Fruit fly (Drosophila melanogaster) whole organism, embryonic: ENCODE data around the gene Cyp6v1.

ENCODE experiments used
- Atf6 ChIP-seq: fragments of 200-800 bp; sonication (Bioruptor generic); IDR thresholded peaks from 2 replicates; pipeline ENCODE4 v1.3.6; 2022; ENCODE audit warnings: missing biosample characterization, missing genetic modification characterization
- Bdp1 ChIP-seq: fragments of 200-800 bp; sonication (Bioruptor generic); optimal IDR thresholded peaks from 3 replicates; lab custom pipeline; 2016; ENCODE audit warnings: missing biosample characterization, missing genetic modification characterization
- CG1024 ChIP-seq: fragments of 200-800 bp; sonication (Bioruptor generic); IDR thresholded peaks from 2 replicates; pipeline ENCODE4 v1.3.6; 2022; ENCODE audit warnings: missing biosample characterization, missing genetic modification characterization
- CG10959 ChIP-seq: fragments of 200-800 bp; sonication (Bioruptor generic); IDR thresholded peaks from 2 replicates; pipeline ENCODE4 v1.3.6; 2022; ENCODE audit warnings: missing biosample characterization, missing genetic modification characterization
- CG11398 ChIP-seq: fragments of 200-800 bp; sonication (Bioruptor generic); optimal IDR thresholded peaks from 2 replicates; lab custom pipeline; 2016; ENCODE audit warnings: missing biosample characterization, missing genetic modification characterization
- CG11504 ChIP-seq: fragments of 200-800 bp; sonication (Bioruptor generic); optimal IDR thresholded peaks from 3 replicates; lab custom pipeline; 2019; ENCODE audit warnings: missing biosample characterization, mild to moderate bottlenecking, missing genetic modification characterization, moderate library complexity
- CG12769 ChIP-seq: fragments of 200-800 bp; sonication (Bioruptor generic); optimal IDR thresholded peaks from 2 replicates; lab custom pipeline; 2019; ENCODE audit warnings: missing biosample characterization, mild to moderate bottlenecking, missing genetic modification characterization, moderate library complexity
- CG13296 ChIP-seq: fragments of 200-800 bp; sonication (Bioruptor generic); optimal IDR thresholded peaks from 3 replicates; lab custom pipeline; 2018; ENCODE audit warnings: missing biosample characterization, mild to moderate bottlenecking, missing genetic modification characterization
- CG14014 ChIP-seq: fragments of 200-800 bp; sonication (Bioruptor generic); IDR thresholded peaks from 2 replicates; pipeline ENCODE4 v1.3.6; 2022; ENCODE audit warnings: missing biosample characterization, missing genetic modification characterization
- CG14441 ChIP-seq: fragments of 200-800 bp; sonication (Bioruptor generic); IDR thresholded peaks from 2 replicates; pipeline ENCODE4 v1.3.6; 2022; ENCODE audit warnings: missing biosample characterization, missing genetic modification characterization
- CG14710 ChIP-seq: fragments of 200-800 bp; sonication (Bioruptor generic); optimal IDR thresholded peaks from 3 replicates; lab custom pipeline; 2019; ENCODE audit warnings: missing biosample characterization, mild to moderate bottlenecking, missing genetic modification characterization, moderate library complexity
- CG16863 ChIP-seq: fragments of 200-800 bp; sonication (Bioruptor generic); optimal IDR thresholded peaks from 3 replicates; lab custom pipeline; 2016; ENCODE audit warnings: missing biosample characterization, missing genetic modification characterization
- CG18764 ChIP-seq: fragments of 200-800 bp; sonication (Bioruptor generic); optimal IDR thresholded peaks from 3 replicates; lab custom pipeline; 2016; ENCODE audit warnings: missing biosample characterization, missing genetic modification characterization
- CG2875 ChIP-seq: fragments of 200-800 bp; sonication (Bioruptor generic); optimal IDR thresholded peaks from 2 replicates; lab custom pipeline; 2017; ENCODE audit warnings: missing biosample characterization, mild to moderate bottlenecking, missing genetic modification characterization, missing genetic modification reagents
- CG30431 ChIP-seq: fragments of 200-800 bp; sonication (Bioruptor generic); optimal IDR thresholded peaks from 2 replicates; lab custom pipeline; 2017; ENCODE audit warnings: missing biosample characterization, missing genetic modification characterization
- CG31441 ChIP-seq: fragments of 200-800 bp; sonication (Bioruptor generic); IDR thresholded peaks from 2 replicates; pipeline ENCODE4 v1.3.6; 2022; ENCODE audit warnings: missing biosample characterization, missing genetic modification characterization
- CG3163 ChIP-seq: fragments of 200-800 bp; sonication (Bioruptor generic); optimal IDR thresholded peaks from 3 replicates; lab custom pipeline; 2016; ENCODE audit warnings: missing biosample characterization, missing genetic modification characterization
- CG4328 ChIP-seq: fragments of 200-800 bp; sonication (Bioruptor generic); optimal IDR thresholded peaks from 3 replicates; lab custom pipeline; 2017; ENCODE audit warnings: missing biosample characterization, missing genetic modification reagents, missing genetic modification characterization
- CG43689 ChIP-seq: fragments of 200-800 bp; sonication (Bioruptor generic); IDR thresholded peaks from 2 replicates; pipeline ENCODE4 v1.3.6; 2022; ENCODE audit warnings: missing biosample characterization, missing genetic modification characterization
- CG5180 ChIP-seq: fragments of 200-800 bp; sonication (Bioruptor generic); optimal IDR thresholded peaks from 3 replicates; lab custom pipeline; 2017; ENCODE audit warnings: missing biosample characterization, missing genetic modification characterization, mild to moderate bottlenecking, moderate library complexity, missing genetic modification reagents
- CG8359 ChIP-seq: fragments of 200-800 bp; sonication (Bioruptor generic); optimal IDR thresholded peaks from 2 replicates; lab custom pipeline; 2017; ENCODE audit warnings: missing biosample characterization, mild to moderate bottlenecking, missing genetic modification characterization, borderline replicate concordance
- CG9609 ChIP-seq: fragments of 200-800 bp; sonication (Bioruptor generic); optimal IDR thresholded peaks from 3 replicates; lab custom pipeline; 2016; ENCODE audit warnings: missing biosample characterization, missing genetic modification characterization
- Fer2 ChIP-seq: fragments of 200-800 bp; sonication (Bioruptor generic); optimal IDR thresholded peaks from 2 replicates; lab custom pipeline; 2018; ENCODE audit warnings: missing biosample characterization, mild to moderate bottlenecking, missing genetic modification characterization, moderate library complexity
- HLH3B ChIP-seq: fragments of 200-800 bp; sonication (Bioruptor generic); IDR thresholded peaks from 2 replicates; pipeline ENCODE4 v1.3.6; 2022; ENCODE audit warnings: missing biosample characterization, missing genetic modification characterization
- HmgD ChIP-seq: fragments of 200-800 bp; sonication (Bioruptor generic); optimal IDR thresholded peaks from 3 replicates; lab custom pipeline; 2016; ENCODE audit warnings: missing biosample characterization, missing genetic modification characterization
- Hr39 ChIP-seq: fragments of >200 bp; optimal IDR thresholded peaks from 2 replicates; lab custom pipeline; 2017
- Myb ChIP-seq: fragments of 200-800 bp; sonication (Bioruptor generic); optimal IDR thresholded peaks from 2 replicates; lab custom pipeline; 2016; ENCODE audit warnings: missing biosample characterization, missing genetic modification characterization
- NFAT ChIP-seq: fragments of 200-800 bp; sonication (Bioruptor generic); IDR thresholded peaks from 2 replicates; pipeline ENCODE4 v1.3.6; 2022; ENCODE audit warnings: missing biosample characterization, missing genetic modification characterization
- Nf-YB ChIP-seq: fragments of 200-800 bp; sonication (Bioruptor generic); optimal IDR thresholded peaks from 3 replicates; lab custom pipeline; 2019; ENCODE audit warnings: missing biosample characterization, mild to moderate bottlenecking, missing genetic modification characterization, moderate library complexity
- bigmax ChIP-seq: fragments of 200-800 bp; sonication (Bioruptor generic); optimal IDR thresholded peaks from 2 replicates; lab custom pipeline; 2018; ENCODE audit warnings: missing biosample characterization, mild to moderate bottlenecking, missing genetic modification characterization
- cas ChIP-seq: fragments of 200-800 bp; sonication (Bioruptor generic); IDR thresholded peaks from 2 replicates; pipeline ENCODE4 v1.3.6; 2022; ENCODE audit warnings: missing biosample characterization, missing genetic modification characterization
- cato ChIP-seq: fragments of 200-800 bp; sonication (Bioruptor generic); optimal IDR thresholded peaks from 2 replicates; lab custom pipeline; 2016; ENCODE audit warnings: missing biosample characterization, missing genetic modification characterization, borderline replicate concordance
- dan ChIP-seq: fragments of 200-800 bp; sonication (Bioruptor generic); IDR thresholded peaks from 2 replicates; pipeline ENCODE4 v1.3.6; 2022; ENCODE audit warnings: missing biosample characterization, missing genetic modification characterization
- disco-r ChIP-seq: fragments of 200-800 bp; sonication (Bioruptor generic); optimal IDR thresholded peaks from 2 replicates; lab custom pipeline; 2016; ENCODE audit warnings: missing biosample characterization, missing genetic modification characterization
- eve ChIP-seq, 2 experiments: fragments of >200 bp; optimal IDR thresholded peaks; 2 replicates each; lab custom pipeline; 2017; ENCODE audit warnings: missing biosample characterization in 2 of 2, missing genetic modification characterization in 2 of 2
- fd96Cb ChIP-seq: fragments of 200-800 bp; sonication (Bioruptor generic); optimal IDR thresholded peaks from 2 replicates; lab custom pipeline; 2018; ENCODE audit warnings: missing biosample characterization, mild to moderate bottlenecking, missing genetic modification characterization, moderate library complexity
- gcm2 ChIP-seq: fragments of 200-800 bp; sonication (Bioruptor generic); optimal IDR thresholded peaks from 2 replicates; lab custom pipeline; 2016; ENCODE audit warnings: missing biosample characterization, missing genetic modification characterization
- gsb ChIP-seq: fragments of 200-800 bp; sonication (Bioruptor generic); IDR thresholded peaks from 2 replicates; pipeline ENCODE4 v1.3.6; 2022; ENCODE audit warnings: missing biosample characterization, missing genetic modification characterization
- her ChIP-seq: fragments of 200-800 bp; sonication (Bioruptor generic); optimal IDR thresholded peaks from 2 replicates; lab custom pipeline; 2016; ENCODE audit warnings: missing biosample characterization, missing genetic modification characterization
- hkb ChIP-seq, 2 experiments: fragments of 200-800 bp in 1 of 2; fragments of >200 bp in 1 of 2; sonication (Bioruptor generic) in 1 of 2; IDR thresholded peaks in 1 of 2; optimal IDR thresholded peaks in 1 of 2; 2 replicates each; pipeline versions ENCODE4 v1.3.6 to Lab custom; 2017 to 2022; ENCODE audit warnings: missing biosample characterization in 1 of 2, missing genetic modification characterization in 1 of 2
- hth ChIP-seq: fragments of >200 bp; optimal IDR thresholded peaks from 2 replicates; lab custom pipeline; 2017; ENCODE audit warnings: inconsistent platforms
- jumu ChIP-seq: fragments of 200-800 bp; sonication (Bioruptor generic); optimal IDR thresholded peaks from 3 replicates; lab custom pipeline; 2016; ENCODE audit warnings: missing biosample characterization, missing genetic modification characterization
- ken ChIP-seq: fragments of 200-800 bp; sonication (Bioruptor generic); IDR thresholded peaks from 3 replicates; pipeline ENCODE4 v1.3.6; 2022; ENCODE audit warnings: missing biosample characterization, missing genetic modification characterization
- lov ChIP-seq, 2 experiments: fragments of 200-800 bp in 1 of 2; fragments of >200 bp in 1 of 2; sonication (Bioruptor generic) in 1 of 2; IDR thresholded peaks in 1 of 2; optimal IDR thresholded peaks in 1 of 2; 2 replicates in 1 of 2; 3 replicates in 1 of 2; pipeline versions ENCODE4 v1.3.6 to Lab custom; 2017 to 2022; ENCODE audit warnings: missing biosample characterization in 1 of 2, missing genetic modification characterization in 1 of 2
- nerfin-1 ChIP-seq: fragments of 200-800 bp; sonication (Bioruptor generic); optimal IDR thresholded peaks from 3 replicates; lab custom pipeline; 2019; ENCODE audit warnings: missing biosample characterization, mild to moderate bottlenecking, missing genetic modification characterization, moderate library complexity
- pan ChIP-seq, 4 experiments: fragments of >200 bp in 3 of 4; fragments of 200-800 bp in 1 of 4; sonication (Bioruptor generic) in 1 of 4; optimal IDR thresholded peaks in 3 of 4; IDR thresholded peaks in 1 of 4; 2 replicates each; pipeline versions ENCODE4 v1.3.6 to Lab custom; 2017 to 2022; ENCODE audit warnings: missing biosample characterization in 2 of 4, missing genetic modification characterization in 2 of 4, mixed read lengths in 1 of 4
- peb ChIP-seq: fragments of 200-800 bp; sonication (Bioruptor generic); IDR thresholded peaks from 2 replicates; pipeline ENCODE4 v1.3.6; 2022; ENCODE audit warnings: missing biosample characterization, missing genetic modification characterization
- sc ChIP-seq, 3 experiments: fragments of >200 bp in 2 of 3; fragments of 200-800 bp in 1 of 3; sonication (Bioruptor generic) in 1 of 3; optimal IDR thresholded peaks; 2 replicates in 2 of 3; 3 replicates in 1 of 3; lab custom pipeline; 2017; ENCODE audit warnings: mild to moderate bottlenecking in 1 of 3, missing biosample characterization in 1 of 3, missing genetic modification characterization in 1 of 3, missing genetic modification reagents in 1 of 3
- sqz ChIP-seq: fragments of 200-800 bp; sonication (Bioruptor generic); optimal IDR thresholded peaks from 3 replicates; lab custom pipeline; 2018; ENCODE audit warnings: missing biosample characterization, mild to moderate bottlenecking, missing genetic modification characterization

Gene Cyp6v1

DNA sequence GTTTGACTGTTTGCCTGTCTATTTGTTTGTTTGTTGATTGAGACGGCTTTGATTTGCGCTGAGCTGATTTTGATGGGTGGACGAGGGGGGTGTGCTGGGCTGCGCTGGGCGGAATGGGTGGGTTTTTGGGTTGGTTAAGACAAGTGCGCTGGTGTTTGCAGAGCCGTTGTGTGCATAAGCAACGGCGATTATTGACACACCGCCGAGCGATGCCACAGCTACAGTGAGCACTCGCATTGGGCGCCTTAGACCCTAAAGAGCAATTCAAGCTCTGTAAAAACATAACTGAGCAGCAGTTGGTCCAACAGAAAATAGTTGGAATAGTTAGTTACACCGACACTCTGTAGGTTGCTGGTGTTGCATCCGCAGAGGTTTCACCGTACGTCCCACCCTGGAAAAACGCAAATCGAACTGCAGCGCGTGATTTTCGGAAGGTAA is 1.9 kb upstream of the Cyp6v1 start (continued):
- TF ChIP-seq CG14014 (peak; percentile 64; the same call in 1 of the 2 replicates), CG31441 (GFP tag; lab: Robert Waterston, UW) (peak; percentile 79), ken (peak; percentile 83), her (GFP tag; lab: Kevin White, UChicago) (peak; percentile 44), Atf6 (GFP tag; lab: Robert Waterston, UW) (peak; percentile 57; the same call in 1 of the 2 replicates), CG11504 (peak; percentile 79), Nf-YB (GFP tag; lab: Kevin White, UChicago) (peak; percentile 47), eve (GFP tag; optimal IDR thresholded peaks at IDR 0.05; lab: Kevin White, UChicago) (peak; percentile 23 to 46), hkb (optimal IDR thresholded peaks at IDR 0.05; lab: Kevin White, UChicago) (no peak), hkb (GFP tag; IDR thresholded peaks at IDR 0.05; lab: Robert Waterston, UW) (peak; percentile 87), cato (GFP tag; lab: Kevin White, UChicago) (peak; percentile 65), CG1024 (GFP tag; lab: Robert Waterston, UW) (peak; percentile 81), pan (optimal IDR thresholded peaks at IDR 0.05; lab: Kevin White, UChicago) (no peak), pan (GFP tag; optimal IDR thresholded peaks at IDR 0.05 in 1 of 2, IDR thresholded peaks at IDR 0.05 in 1 of 2) (peak in 1 of 2 experiments; percentile 88), CG13296 (peak; percentile 9), sqz (peak; percentile 25), gcm2 (GFP tag; lab: Kevin White, UChicago) (peak; percentile 17), HmgD (GFP tag; lab: Kevin White, UChicago) (peak; percentile 47), CG14441 (GFP tag; lab: Robert Waterston, UW) (peak; percentile 87), Myb (GFP tag; lab: Kevin White, UChicago) (peak; percentile 38), cas (GFP tag; lab: Robert Waterston, UW) (no peak), Bdp1 (GFP tag; lab: Kevin White, UChicago) (peak; percentile 66), CG30431 (GFP tag; lab: Kevin White, UChicago) (peak; percentile 85), CG18764 (GFP tag; lab: Kevin White, UChicago) (peak; percentile 82), CG9609 (peak; percentile 71), hth (lab: Kevin White, UChicago) (no peak), fd96Cb (tag; lab: Kevin White, UChicago) (peak; percentile 81), dan (GFP tag; lab: Robert Waterston, UW) (peak; percentile 81), sc (optimal IDR thresholded peaks at IDR 0.05; lab: Kevin White, UChicago) (no peak), sc (GFP tag; optimal IDR thresholded peaks at IDR 0.05; lab: Kevin White, UChicago) (peak; percentile 81), CG11398 (GFP tag; lab: Kevin White, UChicago) (peak; percentile 79), HLH3B (peak; percentile 77), NFAT (peak; percentile 51; the same call in 1 of the 2 replicates), Hr39 (lab: Kevin White, UChicago) (no peak), nerfin-1 (peak; percentile 48), CG3163 (GFP tag; lab: Kevin White, UChicago) (peak; percentile 52), lov (optimal IDR thresholded peaks at IDR 0.05; lab: Kevin White, UChicago) (no peak), lov (GFP tag; IDR thresholded peaks at IDR 0.05; lab: Robert Waterston, UW) (peak; percentile 87), CG14710 (peak; percentile 75), CG16863 (GFP tag; lab: Kevin White, UChicago) (peak; percentile 82), gsb (GFP tag; lab: Robert Waterston, UW) (0 out of 2 replicates have a peak, but pooled peaks have one; percentile 26), CG12769 (peak; percentile 60), bigmax (GFP tag; lab: Kevin White, UChicago) (no peak), disco-r (GFP tag; lab: Kevin White, UChicago) (peak; percentile 53), peb (GFP tag; lab: Robert Waterston, UW) (peak; percentile 67), CG2875 (GFP tag; lab: Kevin White, UChicago) (peak; percentile 87), CG5180 (peak; percentile 54), CG8359 (GFP tag; lab: Kevin White, UChicago) (peak; percentile 76), CG4328 (peak; percentile 65), jumu (GFP tag; lab: Kevin White, UChicago) (peak; percentile 73), Fer2 (peak; percentile 25), CG10959 (GFP tag; lab: Robert Waterston, UW) (peak; percentile 83), CG43689 (GFP tag; lab: Robert Waterston, UW) (peak; percentile 50)
